Fruit fly (Drosophila melanogaster) whole organism, wandering third instar larva: ENCODE measurements around the gene CG31954.

Source experiments
- Hr78 ChIP-seq: fragments of >200 bp; optimal IDR thresholded peaks from 2 replicates; lab custom pipeline; 2017; ENCODE audit warnings: missing biosample characterization, missing genetic modification characterization
- Sp1 ChIP-seq: fragments of 200-800 bp; sonication (Bioruptor generic); optimal IDR thresholded peaks from 3 replicates; lab custom pipeline; 2019; ENCODE audit warnings: missing biosample characterization, mild to moderate bottlenecking, missing genetic modification characterization, moderate library complexity
- Vsx2 ChIP-seq: fragments of 200-300, 225-300 bp; sonication (Bioruptor generic); optimal IDR thresholded peaks from 2 replicates; lab custom pipeline; 2018; ENCODE audit warnings: missing biosample characterization, missing genetic modification characterization; ENCODE audit not compliant: partially characterized antibody
- h ChIP-seq: fragments of 200-800 bp; sonication (Bioruptor generic); optimal IDR thresholded peaks from 3 replicates; lab custom pipeline; 2016; ENCODE audit warnings: missing biosample characterization, mild to moderate bottlenecking, missing genetic modification characterization
- pan ChIP-seq: fragments of >200 bp; optimal IDR thresholded peaks from 2 replicates; lab custom pipeline; 2017
- sv ChIP-seq: fragments of 200-800 bp; sonication (Bioruptor generic); optimal IDR thresholded peaks from 3 replicates; lab custom pipeline; 2016; ENCODE audit warnings: missing biosample characterization, missing genetic modification characterization
- usp ChIP-seq: fragments of >200 bp; optimal IDR thresholded peaks from 2 replicates; lab custom pipeline; 2017; ENCODE audit warnings: missing biosample characterization, missing genetic modification characterization

DNA sequence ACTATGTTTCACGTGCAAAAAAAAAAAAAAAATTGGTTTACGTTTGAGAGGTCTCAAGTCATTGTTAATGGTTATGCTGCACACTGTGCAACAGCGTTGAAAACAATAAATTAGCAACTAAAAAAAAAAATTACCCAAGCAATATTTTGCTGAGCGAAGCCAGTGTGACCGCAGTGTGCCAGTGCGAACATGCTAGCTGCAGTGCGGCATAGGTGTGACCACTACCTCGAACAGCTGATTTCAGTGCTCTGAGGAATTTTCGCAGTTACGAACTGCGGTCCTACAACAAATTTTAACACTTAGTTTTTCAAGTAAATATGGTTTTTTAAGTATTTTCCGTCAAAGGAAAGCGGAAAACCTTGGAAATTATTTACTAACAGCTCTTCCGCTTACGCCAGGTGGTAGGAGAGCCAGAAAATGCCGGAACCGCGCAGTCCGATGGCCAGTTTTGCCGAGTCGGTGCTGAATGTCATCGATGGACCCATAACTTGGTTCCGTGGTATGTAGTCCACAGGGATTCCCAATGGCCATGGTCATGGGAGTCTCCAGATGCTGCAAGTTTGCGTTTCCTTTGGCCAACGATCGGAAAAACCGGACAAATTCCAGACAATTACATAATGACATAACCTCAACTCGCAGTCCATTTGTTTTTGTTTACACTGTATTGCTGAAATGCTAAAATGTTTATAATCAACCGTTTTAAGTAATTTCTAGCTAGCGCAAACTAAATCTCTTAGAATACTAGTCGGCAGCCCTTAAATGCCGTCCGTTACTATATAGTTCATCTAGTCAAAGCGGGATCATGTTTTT is 43.8 kb downstream of the CG31954 start, which contains the start of the genes msl-2 and ND-PDSW:
- TF ChIP-seq Vsx2 (GFP tag; lab: Kevin White, UChicago) (no peak), Hr78 (GFP tag; lab: Kevin White, UChicago) (no peak), Sp1 (GFP tag; lab: Kevin White, UChicago) (no peak), h (GFP tag; lab: Kevin White, UChicago) (no peak), sv (GFP tag; lab: Kevin White, UChicago) (no peak), pan (lab: Kevin White, UChicago) (no peak), usp (GFP tag; lab: Kevin White, UChicago) (no peak)
